Fruit fly (Drosophila melanogaster) whole organism, embryonic: ENCODE data around the gene obst-F.

ENCODE experiments used
- CG11398 ChIP-seq: fragments of 200-800 bp; sonication (Bioruptor generic); optimal IDR thresholded peaks from 2 replicates; lab custom pipeline; 2016; ENCODE audit warnings: missing biosample characterization, missing genetic modification characterization
- CG3065 ChIP-seq: fragments of 200-800 bp; sonication (Bioruptor generic); optimal IDR thresholded peaks from 2 replicates; lab custom pipeline; 2016; ENCODE audit warnings: missing biosample characterization, missing genetic modification characterization
- Nf-YC ChIP-seq: fragments of 200-800 bp; optimal IDR thresholded peaks from 3 replicates; lab custom pipeline; 2019; ENCODE audit warnings: missing biosample characterization, mild to moderate bottlenecking, missing genetic modification characterization, moderate library complexity
- Sin3A ChIP-seq: fragments of >200 bp; optimal IDR thresholded peaks from 2 replicates; lab custom pipeline; 2018
- da ChIP-seq: fragments of 200-800 bp; sonication (Bioruptor generic); optimal IDR thresholded peaks from 2 replicates; lab custom pipeline; 2016; ENCODE audit warnings: missing biosample characterization, missing genetic modification characterization
- knrl ChIP-seq: fragments of 200-800 bp; sonication (Bioruptor generic); IDR thresholded peaks from 3 replicates; pipeline ENCODE4 v1.3.6; 2022; ENCODE audit warnings: missing biosample characterization, missing genetic modification characterization; ENCODE audit not compliant: partially characterized antibody

dm6 chr3L:20182799-20183198 lies 18.6 kb downstream of the obst-F start:
- TF ChIP-seq knrl (GFP tag; lab: Robert Waterston, UW) = no peak
- TF ChIP-seq Nf-YC (tag; lab: Kevin White, UChicago) = no peak
- no peak for TF ChIP-seq Sin3A (lab: Kevin White, UChicago)
- no peak for TF ChIP-seq da (GFP tag; lab: Kevin White, UChicago)
- TF ChIP-seq CG3065 (GFP tag; lab: Kevin White, UChicago) = no peak
- TF ChIP-seq CG11398 (GFP tag; lab: Kevin White, UChicago) = no peak
